Worm (Caenorhabditis elegans): ENCODE results near the gene pkc-3.

The pkc-3 gene

DNA sequence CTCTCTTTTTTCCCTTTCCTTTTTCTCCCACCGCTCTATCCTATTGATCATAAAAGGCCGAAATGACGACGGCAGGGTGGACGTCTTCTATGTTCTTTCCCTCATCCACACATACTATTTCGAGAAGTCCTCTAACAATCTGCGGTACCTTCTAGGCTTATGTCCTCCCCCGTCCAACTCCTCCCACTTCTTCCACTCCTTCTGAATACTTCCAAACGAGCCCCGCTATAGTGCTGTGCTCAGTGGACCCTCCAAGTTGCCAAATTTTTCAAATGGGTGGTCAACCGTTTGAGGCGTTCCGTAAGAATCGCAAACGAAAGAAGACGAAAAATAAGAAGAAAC is 43.8 kb upstream of the pkc-3 start (continued):
- no peak for TF ChIP-seq fkh-2 (tag; optimal IDR thresholded peaks at IDR 0.05)
- TF ChIP-seq pha-4 (tag; optimal IDR thresholded peaks at IDR 0.05), result no peak

- TF ChIP-seq nhr-67 (tag; optimal IDR thresholded peaks at IDR 0.05) (no peak), egl-5 (tag; optimal IDR thresholded peaks at IDR 0.05) (peak; percentile 9), pha-4 (tag; optimal IDR thresholded peaks at IDR 0.05) (peak; percentile 98), ztf-11 (tag; optimal IDR thresholded peaks at IDR 0.05) (no peak), nhr-43 (tag; optimal IDR thresholded peaks at IDR 0.05; ENCODE audit: poor library complexity, severe bottlenecking) (peak; percentile 22), unc-39 (tag; optimal IDR thresholded peaks at IDR 0.05) (no peak), fos-1 (tag; optimal IDR thresholded peaks at IDR 0.05) (peak; percentile 98), jun-1 (tag; optimal IDR thresholded peaks at IDR 0.05) (peak; percentile 97), hmg-11 (tag; optimal IDR thresholded peaks at IDR 0.05) (peak; percentile 56), lin-39 (tag; optimal IDR thresholded peaks at IDR 0.05) (peak; percentile 45), daf-12 (tag; optimal IDR thresholded peaks at IDR 0.05) (no peak), nhr-237 (tag; optimal IDR thresholded peaks at IDR 0.05) (no peak), ceh-28 (tag; optimal IDR thresholded peaks at IDR 0.05) (peak; percentile 61), nhr-25 (tag; optimal IDR thresholded peaks at IDR 0.05) (peak; percentile 62), elt-1 (tag; optimal IDR thresholded peaks at IDR 0.05) (no peak), zag-1 (tag; optimal IDR thresholded peaks at IDR 0.05) (no peak), nhr-28 (tag; optimal IDR thresholded peaks at IDR 0.05) (no peak), nhr-12 (tag; optimal IDR thresholded peaks at IDR 0.05) (no peak), ZK546.5 (tag; optimal IDR thresholded peaks at IDR 0.05) (no peak), nhr-76 (tag; optimal IDR thresholded peaks at IDR 0.05) (peak; percentile 69), pqm-1 (tag; optimal IDR thresholded peaks at IDR 0.05) (peak; percentile 9), fkh-10 (GFP tag; optimal IDR thresholded peaks at IDR 0.05) (no peak), nhr-77 (tag; optimal IDR thresholded peaks at IDR 0.05) (no peak), fkh-2 (tag; optimal IDR thresholded peaks at IDR 0.05) (no peak), tbx-2 (tag; optimal IDR thresholded peaks at IDR 0.05) (peak; percentile 31), mml-1 (tag; optimal IDR thresholded peaks at IDR 0.05) (no peak), R02D3.7 (tag; optimal IDR thresholded peaks at IDR 0.05) (no peak), elt-3 (tag; optimal IDR thresholded peaks at IDR 0.05) (peak in 1 of 3 experiments; percentile 31), snpc-4 (tag; optimal IDR thresholded peaks at IDR 0.05) (peak; percentile 59), lsy-12 (tag; optimal IDR thresholded peaks at IDR 0.05) (peak; percentile 35), nhr-23 (tag; optimal IDR thresholded peaks at IDR 0.05) (peak; percentile 48), sea-2 (GFP tag; optimal IDR thresholded peaks at IDR 0.05) (no peak), unc-62 (GFP tag; optimal IDR thresholded peaks at IDR 0.05) (peak; percentile 29), nhr-11 (tag; optimal IDR thresholded peaks at IDR 0.05) (peak; percentile 39), ceh-82 (tag; optimal IDR thresholded peaks at IDR 0.05) (no peak), skn-1 (tag; optimal IDR thresholded peaks at IDR 0.05) (no peak), aly-2 (tag; optimal IDR thresholded peaks at IDR 0.05) (no peak), mdl-1 (tag; optimal IDR thresholded peaks at IDR 0.05) (no peak), lin-15B (tag; optimal IDR thresholded peaks at IDR 0.05) (peak; percentile 56), egl-27 (tag; optimal IDR thresholded peaks at IDR 0.05) (peak; percentile 12), elt-2 (tag; optimal IDR thresholded peaks at IDR 0.05) (peak; percentile 81), ama-1 (optimal IDR thresholded peaks at IDR 0.05) (no peak), ceh-9 (tag; optimal IDR thresholded peaks at IDR 0.05) (no peak), ceh-16 (tag; optimal IDR thresholded peaks at IDR 0.05) (no peak), nfya-1 (tag; optimal IDR thresholded peaks at IDR 0.05; ENCODE audit: insufficient read depth) (peak; percentile 81), ztf-4 (tag; optimal IDR thresholded peaks at IDR 0.05) (peak; percentile 50), eor-1 (tag; optimal IDR thresholded peaks at IDR 0.05) (no peak)
Observed at ce11 chrII:5336660-5337494, 43.0 kb upstream of the pkc-3 start.
